Worm (Caenorhabditis elegans) whole organism, mixed stage, embryonic: ENCODE data around the gene B0303.14.

Experiments used
- bed-3 ChIP-seq: fragments of 200-800 bp; sonication (Bioruptor generic); optimal IDR thresholded peaks from 3 replicates; lab custom pipeline; 2018; ENCODE audit warnings: mild to moderate bottlenecking, missing genetic modification characterization, moderate library complexity, missing compliant biosample characterization
- ceh-83 ChIP-seq: fragments of 200-800 bp; sonication (Bioruptor generic); optimal IDR thresholded peaks from 2 replicates; lab custom pipeline; 2018; ENCODE audit warnings: mild to moderate bottlenecking, missing genetic modification characterization, missing compliant biosample characterization
- ces-1 ChIP-seq: fragments of 150-350 bp; optimal IDR thresholded peaks from 2 replicates; lab custom pipeline; 2014; ENCODE audit warnings: missing biosample characterization, missing genetic modification reagents, missing genetic modification characterization
- hlh-1 ChIP-seq: fragments of 150-350 bp; optimal IDR thresholded peaks from 2 replicates; lab custom pipeline; 2014; ENCODE audit warnings: missing biosample characterization, missing genetic modification reagents, missing genetic modification characterization
- mep-1 ChIP-seq: fragments of 150-350 bp; optimal IDR thresholded peaks from 2 replicates; lab custom pipeline; 2017; ENCODE audit warnings: missing biosample characterization, missing genetic modification reagents, missing genetic modification characterization, inconsistent platforms
- mls-2 ChIP-seq: sonication (generic microtip); optimal IDR thresholded peaks from 2 replicates; lab custom pipeline; 2016; ENCODE audit warnings: mild to moderate bottlenecking, missing genetic modification characterization, moderate library complexity, missing compliant biosample characterization
- nhr-2 ChIP-seq: fragments of 150-350 bp; optimal IDR thresholded peaks from 2 replicates; lab custom pipeline; 2014; ENCODE audit warnings: missing biosample characterization, missing genetic modification characterization
- nhr-76 ChIP-seq: sonication (generic microtip); optimal IDR thresholded peaks from 2 replicates; lab custom pipeline; 2017; ENCODE audit warnings: missing biosample characterization, missing genetic modification characterization
- snpc-4 ChIP-seq: fragments of 150-350 bp; optimal IDR thresholded peaks from 2 replicates; lab custom pipeline; 2014; ENCODE audit warnings: missing biosample characterization, missing genetic modification characterization
- zip-8 ChIP-seq: fragments of 150-350 bp; optimal IDR thresholded peaks from 2 replicates; lab custom pipeline; 2014; ENCODE audit warnings: missing biosample characterization, missing genetic modification characterization

- TF ChIP-seq ces-1 (no peak), snpc-4 (tag; lab: Kevin White, UChicago) (no peak), nhr-2 (no peak), bed-3 (GFP tag; lab: Kevin White, UChicago) (no peak), mls-2 (tag; lab: Kevin White, UChicago) (no peak), ceh-83 (no peak), mep-1 (tag; lab: Kevin White, UChicago) (no peak), hlh-1 (no peak), nhr-76 (tag; lab: Kevin White, UChicago) (no peak), zip-8 (no peak)
These were observed 28.8 kb upstream of the B0303.14 start for ce11 chrIII:8744765-8745164.
